Fruit fly (Drosophila melanogaster) whole organism, embryonic: ENCODE results near the gene CG11267.

Experiments
- Ada2b ChIP-seq: fragments of 200-800 bp; sonication (Bioruptor generic); IDR thresholded peaks from 2 replicates; pipeline ENCODE4 v1.3.6; 2022; ENCODE audit warnings: missing biosample characterization, missing genetic modification characterization
- CG10209 ChIP-seq: fragments of 200-800 bp; sonication (Bioruptor generic); optimal IDR thresholded peaks from 3 replicates; lab custom pipeline; 2017; ENCODE audit warnings: missing biosample characterization, mild to moderate bottlenecking, missing genetic modification characterization, missing genetic modification reagents
- CG10366 ChIP-seq: fragments of 200-800 bp; sonication (Bioruptor generic); IDR thresholded peaks from 2 replicates; pipeline ENCODE4 v1.3.6; 2022; ENCODE audit warnings: missing biosample characterization, missing genetic modification characterization
- CG10431 ChIP-seq: fragments of 200-800 bp; sonication (Bioruptor generic); optimal IDR thresholded peaks from 3 replicates; lab custom pipeline; 2018; ENCODE audit warnings: missing biosample characterization, mild to moderate bottlenecking, missing genetic modification characterization
- CG10543 ChIP-seq: fragments of 200-800 bp; sonication (Bioruptor generic); optimal IDR thresholded peaks from 3 replicates; lab custom pipeline; 2017; ENCODE audit warnings: missing biosample characterization, mild to moderate bottlenecking, missing genetic modification characterization, moderate library complexity
- CG1603 ChIP-seq: fragments of 200-800 bp; sonication (Bioruptor generic); optimal IDR thresholded peaks from 2 replicates; lab custom pipeline; 2019; ENCODE audit warnings: missing biosample characterization, mild to moderate bottlenecking, missing genetic modification characterization, moderate library complexity
- CG17361 ChIP-seq: fragments of 200-800 bp; sonication (Bioruptor generic); IDR thresholded peaks from 3 replicates; pipeline ENCODE4 v1.3.6; 2022; ENCODE audit warnings: missing biosample characterization, missing genetic modification characterization
- CG17568 ChIP-seq: fragments of 200-800 bp; sonication (Bioruptor generic); optimal IDR thresholded peaks from 2 replicates; lab custom pipeline; 2018; ENCODE audit warnings: missing biosample characterization, mild to moderate bottlenecking, missing genetic modification characterization, moderate library complexity
- CG3065 ChIP-seq: fragments of 200-800 bp; sonication (Bioruptor generic); optimal IDR thresholded peaks from 2 replicates; lab custom pipeline; 2016; ENCODE audit warnings: missing biosample characterization, missing genetic modification characterization
- CG4617 ChIP-seq: fragments of 200-800 bp; sonication (Bioruptor generic); optimal IDR thresholded peaks from 3 replicates; lab custom pipeline; 2016; ENCODE audit warnings: missing biosample characterization, missing genetic modification characterization, borderline replicate concordance
- CG4730 ChIP-seq: fragments of 200-800 bp; sonication (Bioruptor generic); IDR thresholded peaks from 2 replicates; pipeline ENCODE4 v1.3.6; 2022; ENCODE audit warnings: missing biosample characterization, missing genetic modification characterization
- CG5245 ChIP-seq: fragments of 200-800 bp; sonication (Bioruptor generic); optimal IDR thresholded peaks from 3 replicates; lab custom pipeline; 2016; ENCODE audit warnings: missing biosample characterization, missing genetic modification characterization
- CG6791 ChIP-seq: fragments of 200-800 bp; sonication (Bioruptor generic); IDR thresholded peaks from 3 replicates; pipeline ENCODE4 v1.3.6; 2022; ENCODE audit warnings: missing biosample characterization, missing genetic modification characterization; ENCODE audit not compliant: partially characterized antibody
- CG7963 ChIP-seq: fragments of 200-800 bp; sonication (Bioruptor generic); IDR thresholded peaks from 3 replicates; pipeline ENCODE4 v1.3.6; 2022; ENCODE audit warnings: missing biosample characterization, missing genetic modification characterization; ENCODE audit not compliant: partially characterized antibody
- CG9797 ChIP-seq: fragments of 200-800 bp; sonication (Bioruptor generic); optimal IDR thresholded peaks from 3 replicates; lab custom pipeline; 2018; ENCODE audit warnings: missing biosample characterization, mild to moderate bottlenecking, missing genetic modification characterization
- Dip2 ChIP-seq: fragments of 200-800 bp; sonication (Bioruptor generic); IDR thresholded peaks from 2 replicates; pipeline ENCODE4 v1.3.6; 2022; ENCODE audit warnings: missing biosample characterization, missing genetic modification characterization
- HmgZ ChIP-seq: fragments of 200-800 bp; sonication (Bioruptor generic); optimal IDR thresholded peaks from 2 replicates; lab custom pipeline; 2018; ENCODE audit warnings: missing biosample characterization, mild to moderate bottlenecking, missing genetic modification characterization
- Hr3 ChIP-seq: fragments of 200-800 bp; sonication (Bioruptor generic); optimal IDR thresholded peaks from 3 replicates; lab custom pipeline; 2016; ENCODE audit warnings: missing biosample characterization, missing genetic modification characterization
- Kr ChIP-seq: fragments of 200-800 bp; sonication (Bioruptor generic); optimal IDR thresholded peaks from 2 replicates; lab custom pipeline; 2017; ENCODE audit warnings: missing biosample characterization, mild to moderate bottlenecking, missing genetic modification characterization
- Lim3 ChIP-seq: fragments of 200-800 bp; sonication (Bioruptor generic); IDR thresholded peaks from 2 replicates; pipeline ENCODE4 v1.3.6; 2022; ENCODE audit warnings: missing biosample characterization, missing genetic modification characterization
- MTF-1 ChIP-seq: fragments of 200-800 bp; sonication (Bioruptor generic); optimal IDR thresholded peaks from 2 replicates; lab custom pipeline; 2018; ENCODE audit warnings: missing biosample characterization, mild to moderate bottlenecking, missing genetic modification characterization, borderline replicate concordance
- Mad ChIP-seq: fragments of 200-800 bp; sonication (Bioruptor generic); optimal IDR thresholded peaks from 2 replicates; lab custom pipeline; 2016; ENCODE audit warnings: missing biosample characterization, missing genetic modification characterization
- NFAT ChIP-seq: fragments of 200-800 bp; sonication (Bioruptor generic); IDR thresholded peaks from 2 replicates; pipeline ENCODE4 v1.3.6; 2022; ENCODE audit warnings: missing biosample characterization, missing genetic modification characterization
- Taf1 ChIP-seq: fragments of 200-800 bp; sonication (Bioruptor generic); IDR thresholded peaks from 2 replicates; pipeline ENCODE4 v1.3.6; 2022; ENCODE audit warnings: missing biosample characterization, missing genetic modification characterization
- ac ChIP-seq: fragments of 200-800 bp; sonication (Bioruptor generic); optimal IDR thresholded peaks from 3 replicates; lab custom pipeline; 2017; ENCODE audit warnings: missing biosample characterization, mild to moderate bottlenecking, missing genetic modification characterization
- al ChIP-seq: fragments of 200-800 bp; sonication (Bioruptor generic); IDR thresholded peaks from 2 replicates; pipeline ENCODE4 v1.3.6; 2022; ENCODE audit warnings: missing biosample characterization, missing genetic modification characterization
- aop ChIP-seq: fragments of 200-800 bp; sonication (Bioruptor generic); IDR thresholded peaks from 2 replicates; pipeline ENCODE4 v1.3.6; 2022; ENCODE audit warnings: missing biosample characterization, missing genetic modification characterization
- ap ChIP-seq: fragments of 200-800 bp; sonication (Bioruptor generic); IDR thresholded peaks from 2 replicates; pipeline ENCODE4 v1.3.6; 2022; ENCODE audit warnings: missing biosample characterization, missing genetic modification characterization
- cad ChIP-seq: fragments of >200 bp; optimal IDR thresholded peaks from 2 replicates; lab custom pipeline; 2017; ENCODE audit warnings: missing biosample characterization, missing genetic modification characterization
- caup ChIP-seq: fragments of 200-800 bp; sonication (Bioruptor generic); optimal IDR thresholded peaks from 3 replicates; lab custom pipeline; 2017; ENCODE audit warnings: missing biosample characterization, mild to moderate bottlenecking, missing genetic modification characterization, moderate library complexity; ENCODE audit not compliant: severe bottlenecking
- crol ChIP-seq: fragments of 200-800 bp; sonication (Bioruptor generic); IDR thresholded peaks from 2 replicates; pipeline ENCODE4 v1.3.6; 2022; ENCODE audit warnings: missing biosample characterization, missing genetic modification characterization
- da ChIP-seq: fragments of 200-800 bp; sonication (Bioruptor generic); optimal IDR thresholded peaks from 2 replicates; lab custom pipeline; 2016; ENCODE audit warnings: missing biosample characterization, missing genetic modification characterization
- emc ChIP-seq: fragments of 200-800 bp; sonication (Bioruptor generic); optimal IDR thresholded peaks from 2 replicates; lab custom pipeline; 2016; ENCODE audit warnings: missing biosample characterization, missing genetic modification characterization
- ems ChIP-seq: fragments of 200-800 bp; sonication (Bioruptor generic); optimal IDR thresholded peaks from 3 replicates; lab custom pipeline; 2016; ENCODE audit warnings: missing biosample characterization, missing genetic modification characterization
- fd102C ChIP-seq: fragments of 200-800 bp; sonication (Bioruptor generic); optimal IDR thresholded peaks from 2 replicates; lab custom pipeline; 2018; ENCODE audit warnings: missing biosample characterization, mild to moderate bottlenecking, missing genetic modification characterization, moderate library complexity
- gem ChIP-seq: fragments of 200-800 bp; sonication (Bioruptor generic); optimal IDR thresholded peaks from 2 replicates; lab custom pipeline; 2019; ENCODE audit warnings: missing biosample characterization, mild to moderate bottlenecking, missing genetic modification characterization, moderate library complexity
- gt ChIP-seq: fragments of 200-800 bp; sonication (Bioruptor generic); IDR thresholded peaks from 2 replicates; pipeline ENCODE4 v1.3.6; 2022; ENCODE audit warnings: missing biosample characterization, missing genetic modification characterization
- hb ChIP-seq: fragments of 200-800 bp; sonication (Bioruptor generic); IDR thresholded peaks from 3 replicates; pipeline ENCODE4 v1.3.6; 2022; ENCODE audit warnings: missing biosample characterization, missing genetic modification characterization; ENCODE audit not compliant: partially characterized antibody
- kay ChIP-seq: fragments of 200-800 bp; sonication (Bioruptor generic); optimal IDR thresholded peaks from 2 replicates; lab custom pipeline; 2016; ENCODE audit warnings: missing biosample characterization, missing genetic modification characterization
- kni ChIP-seq: fragments of 200-800 bp; sonication (Bioruptor generic); optimal IDR thresholded peaks from 3 replicates; lab custom pipeline; 2017; ENCODE audit warnings: mild to moderate bottlenecking, missing biosample characterization, missing genetic modification reagents, missing genetic modification characterization
- knrl ChIP-seq: fragments of 200-800 bp; sonication (Bioruptor generic); IDR thresholded peaks from 3 replicates; pipeline ENCODE4 v1.3.6; 2022; ENCODE audit warnings: missing biosample characterization, missing genetic modification characterization; ENCODE audit not compliant: partially characterized antibody
- lola ChIP-seq, 3 experiments: fragments of >200 bp in 2 of 3; fragments of 200-800 bp in 1 of 3; sonication (Bioruptor generic) in 1 of 3; optimal IDR thresholded peaks; 2 replicates each; lab custom pipeline; 2017 to 2019; ENCODE audit warnings: missing biosample characterization in 3 of 3, missing genetic modification characterization in 3 of 3, mild to moderate bottlenecking in 1 of 3, moderate library complexity in 1 of 3
- mld ChIP-seq: fragments of 200-800 bp; sonication (Bioruptor generic); IDR thresholded peaks from 3 replicates; pipeline ENCODE4 v1.3.6; 2022; ENCODE audit warnings: missing biosample characterization, missing genetic modification characterization; ENCODE audit not compliant: partially characterized antibody
- slp2 ChIP-seq: fragments of 200-800 bp; sonication (Bioruptor generic); optimal IDR thresholded peaks from 2 replicates; lab custom pipeline; 2016; ENCODE audit warnings: missing biosample characterization, missing genetic modification characterization
- sqz ChIP-seq: fragments of 200-800 bp; sonication (Bioruptor generic); optimal IDR thresholded peaks from 3 replicates; lab custom pipeline; 2018; ENCODE audit warnings: missing biosample characterization, mild to moderate bottlenecking, missing genetic modification characterization
- twi ChIP-seq: fragments of 200-800 bp; optimal IDR thresholded peaks from 2 replicates; lab custom pipeline; 2019; ENCODE audit warnings: missing biosample characterization, mild to moderate bottlenecking, missing genetic modification characterization, moderate library complexity
- vnd ChIP-seq: fragments of 200-800 bp; sonication (Bioruptor generic); IDR thresholded peaks from 3 replicates; pipeline ENCODE4 v1.3.6; 2022; ENCODE audit warnings: missing biosample characterization, missing genetic modification characterization; ENCODE audit not compliant: partially characterized antibody
- wor ChIP-seq: fragments of 200-800 bp; sonication (Bioruptor generic); IDR thresholded peaks from 2 replicates; pipeline ENCODE4 v1.3.6; 2022; ENCODE audit warnings: missing biosample characterization, missing genetic modification characterization
- z ChIP-seq: fragments of 200-800 bp; sonication (Bioruptor generic); IDR thresholded peaks from 3 replicates; pipeline ENCODE4 v1.3.6; 2022; ENCODE audit warnings: missing biosample characterization, missing genetic modification characterization

Gene CG11267

DNA sequence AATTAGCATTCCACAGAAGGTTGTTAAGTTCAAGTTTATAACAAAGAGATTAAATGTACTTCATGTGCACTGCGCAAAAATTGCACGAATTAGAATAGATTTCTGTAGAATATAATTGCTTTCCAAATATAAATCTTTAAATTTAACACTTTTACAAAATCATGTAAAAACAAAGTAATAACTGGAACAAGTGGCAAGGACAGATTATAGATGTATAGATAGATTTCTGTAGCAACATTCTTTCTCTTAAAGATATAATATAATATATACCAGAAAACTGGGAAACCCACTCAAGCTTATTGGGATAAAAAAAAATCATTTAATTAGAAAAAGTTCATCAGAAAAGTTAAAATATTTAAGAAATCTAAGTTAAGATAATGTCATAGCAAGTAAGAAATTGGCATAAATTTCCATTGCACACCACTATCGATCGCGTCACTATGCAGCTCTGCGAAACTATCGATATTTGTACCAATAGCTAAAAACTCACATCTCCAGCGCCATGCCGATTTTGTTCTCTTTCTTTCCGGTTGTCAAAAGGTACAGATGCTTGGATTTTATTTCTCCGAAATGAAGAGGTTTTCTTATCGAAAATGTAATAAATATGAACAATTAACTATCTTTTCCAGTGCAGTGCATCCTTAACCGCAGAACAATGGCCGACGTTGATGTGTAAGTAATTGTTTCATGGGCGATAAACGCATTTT, 7.2 kb downstream of the CG11267 start, which contains the start of gene RpS12 (continued):
- no peak for TF ChIP-seq gt
- TF ChIP-seq gem = peak; percentile 62
- peak; percentile 55 for TF ChIP-seq Hr3 (GFP tag; lab: Kevin White, UChicago)
- TF ChIP-seq cad = no peak
- peak; percentile 48 for TF ChIP-seq CG4617 (GFP tag; lab: Kevin White, UChicago)
- peak; percentile 71 for TF ChIP-seq slp2 (GFP tag; lab: Kevin White, UChicago)
- peak; percentile 62 for TF ChIP-seq Ada2b (GFP tag; lab: Robert Waterston, UW)
- no peak for TF ChIP-seq Lim3 (GFP tag; lab: Robert Waterston, UW)
- no peak for TF ChIP-seq CG9797
- TF ChIP-seq lola (GFP tag; optimal IDR thresholded peaks at IDR 0.05; lab: Kevin White, UChicago) = peak in 2 of 3 experiments; percentile 15 to 51
- TF ChIP-seq twi (tag; lab: Kevin White, UChicago) = peak; percentile 24
- TF ChIP-seq kay (GFP tag; lab: Kevin White, UChicago) = no peak
- peak; percentile 22 for TF ChIP-seq kni (GFP tag; lab: Kevin White, UChicago)
- peak; percentile 37 for TF ChIP-seq wor (GFP tag; lab: Robert Waterston, UW)
- TF ChIP-seq mld (GFP tag; lab: Robert Waterston, UW) = peak; percentile 70; the same call in 2 of the 3 replicates
- peak; percentile 93 for TF ChIP-seq caup (GFP tag; lab: Kevin White, UChicago)
- peak; percentile 75 for TF ChIP-seq CG10431 (GFP tag; lab: Kevin White, UChicago)
- TF ChIP-seq emc = peak; percentile 76
- peak; percentile 77 for TF ChIP-seq vnd (GFP tag; lab: Robert Waterston, UW)
- TF ChIP-seq CG10209 = peak; percentile 79
- TF ChIP-seq Taf1 (GFP tag; lab: Robert Waterston, UW) = peak; percentile 43
- peak; percentile 63 for TF ChIP-seq CG10543 (GFP tag; lab: Kevin White, UChicago)
- TF ChIP-seq sqz = peak; percentile 62
- TF ChIP-seq da = peak; percentile 61
- peak; percentile 92 for TF ChIP-seq CG6791 (GFP tag; lab: Robert Waterston, UW)
- peak; percentile 93 for TF ChIP-seq CG1603 (tag; lab: Kevin White, UChicago)
- peak; percentile 89 for TF ChIP-seq CG17568
- TF ChIP-seq ap (GFP tag; lab: Robert Waterston, UW) = peak; percentile 68
- TF ChIP-seq Mad = peak; percentile 55
- peak; percentile 77; the same call in 1 of the 2 replicates for TF ChIP-seq NFAT (GFP tag; lab: Robert Waterston, UW)
- TF ChIP-seq Dip2 (GFP tag; lab: Robert Waterston, UW) = no peak
- TF ChIP-seq ems (GFP tag; lab: Kevin White, UChicago) = peak; percentile 68
- TF ChIP-seq CG4730 (GFP tag; lab: Robert Waterston, UW) = peak; percentile 48
- TF ChIP-seq aop (GFP tag; lab: Robert Waterston, UW) = 0 out of 2 replicates have a peak, but pooled peaks have one; percentile 47
- peak; percentile 94 for TF ChIP-seq MTF-1 (GFP tag; lab: Kevin White, UChicago)
- TF ChIP-seq CG5245 = peak; percentile 27
- TF ChIP-seq knrl = peak; percentile 80
- TF ChIP-seq CG7963 (GFP tag; lab: Robert Waterston, UW) = peak; percentile 51; the same call in 2 of the 3 replicates
- peak; percentile 34 for TF ChIP-seq Kr (GFP tag; lab: Kevin White, UChicago)
- peak; percentile 59 for TF ChIP-seq HmgZ (tag; lab: Kevin White, UChicago)
- TF ChIP-seq fd102C = peak; percentile 74
- no peak for TF ChIP-seq CG3065 (GFP tag; lab: Kevin White, UChicago)
- peak; percentile 70 for TF ChIP-seq CG17361
- peak; percentile 82 for TF ChIP-seq hb (GFP tag; lab: Robert Waterston, UW)
- TF ChIP-seq al (GFP tag; lab: Robert Waterston, UW) = peak; percentile 58
- no peak for TF ChIP-seq z (GFP tag; lab: Robert Waterston, UW)
- no peak for TF ChIP-seq crol
- peak; percentile 50 for TF ChIP-seq ac (GFP tag; lab: Kevin White, UChicago)
- TF ChIP-seq CG10366 (GFP tag; lab: Robert Waterston, UW) = peak; percentile 78
